Fruit fly (Drosophila melanogaster) whole organism, embryonic: ENCODE data around the gene dpy.
A peak's percentile ranks its signal among the peaks of the same experiment; 100 is the strongest.

Experiments
- Aef1 ChIP-seq: fragments of 200-800 bp; sonication (Bioruptor generic); IDR thresholded peaks from 3 replicates; pipeline ENCODE4 v1.3.6; 2022; ENCODE audit warnings: missing biosample characterization, missing genetic modification characterization
- Atf6 ChIP-seq: fragments of 200-800 bp; sonication (Bioruptor generic); IDR thresholded peaks from 2 replicates; pipeline ENCODE4 v1.3.6; 2022; ENCODE audit warnings: missing biosample characterization, missing genetic modification characterization
- B-H2 ChIP-seq: fragments of 200-800 bp; sonication (Bioruptor generic); optimal IDR thresholded peaks from 2 replicates; lab custom pipeline; 2018; ENCODE audit warnings: missing biosample characterization, mild to moderate bottlenecking, missing genetic modification characterization
- BEAF-32 ChIP-seq: fragments of 200-800 bp; sonication (Bioruptor generic); optimal IDR thresholded peaks from 3 replicates; lab custom pipeline; 2017; ENCODE audit warnings: missing biosample characterization, missing genetic modification characterization, mild to moderate bottlenecking, moderate library complexity, missing genetic modification reagents
- Bdp1 ChIP-seq: fragments of 200-800 bp; sonication (Bioruptor generic); optimal IDR thresholded peaks from 3 replicates; lab custom pipeline; 2016; ENCODE audit warnings: missing biosample characterization, missing genetic modification characterization
- CG10209 ChIP-seq: fragments of 200-800 bp; sonication (Bioruptor generic); optimal IDR thresholded peaks from 3 replicates; lab custom pipeline; 2017; ENCODE audit warnings: missing biosample characterization, mild to moderate bottlenecking, missing genetic modification characterization, missing genetic modification reagents
- CG10321 ChIP-seq: fragments of 200-800 bp; sonication (Bioruptor generic); IDR thresholded peaks from 2 replicates; pipeline ENCODE4 v1.3.6; 2022; ENCODE audit warnings: missing biosample characterization, missing genetic modification characterization
- CG10366 ChIP-seq: fragments of 200-800 bp; sonication (Bioruptor generic); IDR thresholded peaks from 2 replicates; pipeline ENCODE4 v1.3.6; 2022; ENCODE audit warnings: missing biosample characterization, missing genetic modification characterization
- CG11723 ChIP-seq: fragments of 200-800 bp; sonication (Bioruptor generic); optimal IDR thresholded peaks from 2 replicates; lab custom pipeline; 2017; ENCODE audit warnings: missing biosample characterization, mild to moderate bottlenecking, missing genetic modification characterization
- CG12769 ChIP-seq: fragments of 200-800 bp; sonication (Bioruptor generic); optimal IDR thresholded peaks from 2 replicates; lab custom pipeline; 2019; ENCODE audit warnings: missing biosample characterization, mild to moderate bottlenecking, missing genetic modification characterization, moderate library complexity
- CG13287 ChIP-seq: fragments of 200-800 bp; sonication (Bioruptor generic); IDR thresholded peaks from 2 replicates; pipeline ENCODE4 v1.3.6; 2022; ENCODE audit warnings: missing biosample characterization, missing genetic modification characterization; ENCODE audit not compliant: partially characterized antibody
- CG13775 ChIP-seq: fragments of 200-800 bp; sonication (Bioruptor generic); optimal IDR thresholded peaks from 3 replicates; lab custom pipeline; 2017; ENCODE audit warnings: missing biosample characterization, mild to moderate bottlenecking, missing genetic modification characterization
- CG15514 ChIP-seq: fragments of 200-800 bp; sonication (Bioruptor generic); optimal IDR thresholded peaks from 3 replicates; lab custom pipeline; 2017; ENCODE audit warnings: missing biosample characterization, missing genetic modification characterization, mild to moderate bottlenecking, moderate library complexity, missing genetic modification reagents
- CG1792 ChIP-seq: fragments of 200-800 bp; sonication (Bioruptor generic); optimal IDR thresholded peaks from 2 replicates; lab custom pipeline; 2016; ENCODE audit warnings: missing biosample characterization, missing genetic modification characterization
- CG18476 ChIP-seq: fragments of 200-800 bp; sonication (Bioruptor generic); optimal IDR thresholded peaks from 2 replicates; lab custom pipeline; 2016; ENCODE audit warnings: missing biosample characterization, mild to moderate bottlenecking, missing genetic modification characterization
- CG2120 ChIP-seq: fragments of 200-800 bp; sonication (Bioruptor generic); optimal IDR thresholded peaks from 3 replicates; lab custom pipeline; 2016; ENCODE audit warnings: missing biosample characterization, missing genetic modification characterization
- CG2129 ChIP-seq: fragments of 200-800 bp; sonication (Bioruptor generic); IDR thresholded peaks from 2 replicates; pipeline ENCODE4 v1.3.6; 2022; ENCODE audit warnings: missing biosample characterization, missing genetic modification characterization; ENCODE audit not compliant: partially characterized antibody
- CG32772 ChIP-seq: fragments of 200-800 bp; sonication (Bioruptor generic); IDR thresholded peaks from 2 replicates; pipeline ENCODE4 v1.3.6; 2022; ENCODE audit warnings: missing biosample characterization, missing genetic modification characterization
- CG34224 ChIP-seq: fragments of 200-800 bp; sonication (Bioruptor generic); IDR thresholded peaks from 3 replicates; pipeline ENCODE4 v1.3.6; 2022; ENCODE audit warnings: missing biosample characterization, missing genetic modification characterization; ENCODE audit not compliant: partially characterized antibody
- CG5245 ChIP-seq: fragments of 200-800 bp; sonication (Bioruptor generic); optimal IDR thresholded peaks from 3 replicates; lab custom pipeline; 2016; ENCODE audit warnings: missing biosample characterization, missing genetic modification characterization
- CG6175 ChIP-seq: fragments of 200-800 bp; sonication (Bioruptor generic); IDR thresholded peaks from 3 replicates; pipeline ENCODE4 v1.3.6; 2022; ENCODE audit warnings: missing biosample characterization, missing genetic modification characterization
- CG6854 ChIP-seq: fragments of 200-800 bp; sonication (Bioruptor generic); optimal IDR thresholded peaks from 3 replicates; lab custom pipeline; 2017; ENCODE audit warnings: missing biosample characterization, mild to moderate bottlenecking, missing genetic modification characterization
- CG7786 ChIP-seq: fragments of 200-800 bp; sonication (Bioruptor generic); optimal IDR thresholded peaks from 2 replicates; lab custom pipeline; 2016; ENCODE audit warnings: missing biosample characterization, missing genetic modification characterization
- CG7839 ChIP-seq: fragments of 200-800 bp; sonication (Bioruptor generic); optimal IDR thresholded peaks from 3 replicates; lab custom pipeline; 2018; ENCODE audit warnings: missing biosample characterization, mild to moderate bottlenecking, missing genetic modification characterization, moderate library complexity
- Chrac-16 ChIP-seq: fragments of 200-800 bp; sonication (Bioruptor generic); optimal IDR thresholded peaks from 3 replicates; lab custom pipeline; 2016; ENCODE audit warnings: missing biosample characterization, missing genetic modification characterization
- D19A ChIP-seq: fragments of 200-800 bp; optimal IDR thresholded peaks from 3 replicates; lab custom pipeline; 2019; ENCODE audit warnings: missing biosample characterization, mild to moderate bottlenecking, missing genetic modification characterization, moderate library complexity
- Dad ChIP-seq: fragments of 200-800 bp; sonication (Bioruptor generic); optimal IDR thresholded peaks from 3 replicates; lab custom pipeline; 2016; ENCODE audit warnings: missing biosample characterization, missing genetic modification characterization
- Dbx ChIP-seq: fragments of 200-800 bp; sonication (Bioruptor generic); IDR thresholded peaks from 3 replicates; pipeline ENCODE4 v1.3.6; 2022; ENCODE audit warnings: missing biosample characterization, missing genetic modification characterization
- HLHmδ ChIP-seq: fragments of 200-800 bp; sonication (Bioruptor generic); optimal IDR thresholded peaks from 2 replicates; lab custom pipeline; 2018; ENCODE audit warnings: missing biosample characterization, mild to moderate bottlenecking, missing genetic modification characterization, moderate library complexity
- Mes4 ChIP-seq: fragments of 200-800 bp; sonication (Bioruptor generic); optimal IDR thresholded peaks from 2 replicates; lab custom pipeline; 2016; ENCODE audit warnings: missing biosample characterization, missing genetic modification characterization
- Nf-YA ChIP-seq: fragments of 200-800 bp; sonication (Bioruptor generic); IDR thresholded peaks from 2 replicates; pipeline ENCODE4 v1.3.6; 2022; ENCODE audit warnings: missing biosample characterization, missing genetic modification characterization
- Opbp ChIP-seq: fragments of 200-800 bp; sonication (Bioruptor generic); IDR thresholded peaks from 3 replicates; pipeline ENCODE4 v1.3.6; 2022; ENCODE audit warnings: missing biosample characterization, missing genetic modification characterization; ENCODE audit not compliant: partially characterized antibody
- Sry-β ChIP-seq: fragments of 200-800 bp; sonication (Bioruptor generic); optimal IDR thresholded peaks from 2 replicates; lab custom pipeline; 2018; ENCODE audit warnings: missing biosample characterization, mild to moderate bottlenecking, missing genetic modification characterization, moderate library complexity
- Sry-δ ChIP-seq: fragments of 200-800 bp; sonication (Bioruptor generic); optimal IDR thresholded peaks from 2 replicates; lab custom pipeline; 2016; ENCODE audit warnings: missing biosample characterization, missing genetic modification characterization
- al ChIP-seq: fragments of 200-800 bp; sonication (Bioruptor generic); IDR thresholded peaks from 2 replicates; pipeline ENCODE4 v1.3.6; 2022; ENCODE audit warnings: missing biosample characterization, missing genetic modification characterization
- ap ChIP-seq: fragments of 200-800 bp; sonication (Bioruptor generic); IDR thresholded peaks from 2 replicates; pipeline ENCODE4 v1.3.6; 2022; ENCODE audit warnings: missing biosample characterization, missing genetic modification characterization
- bcd ChIP-seq: fragments of 200-800 bp; sonication (Bioruptor generic); optimal IDR thresholded peaks from 2 replicates; lab custom pipeline; 2017; ENCODE audit warnings: missing biosample characterization, mild to moderate bottlenecking, missing genetic modification characterization
- dysf ChIP-seq: fragments of 200-800 bp; sonication (Bioruptor generic); IDR thresholded peaks from 3 replicates; pipeline ENCODE4 v1.3.6; 2022; ENCODE audit warnings: missing biosample characterization, missing genetic modification characterization
- ewg ChIP-seq: fragments of 200-800 bp; sonication (Bioruptor generic); optimal IDR thresholded peaks from 3 replicates; lab custom pipeline; 2017; ENCODE audit warnings: mild to moderate bottlenecking, missing biosample characterization, missing genetic modification reagents, missing genetic modification characterization
- grau ChIP-seq: fragments of 200-800 bp; optimal IDR thresholded peaks from 3 replicates; lab custom pipeline; 2019; ENCODE audit warnings: missing biosample characterization, mild to moderate bottlenecking, missing genetic modification characterization, moderate library complexity
- hbn ChIP-seq: fragments of 200-800 bp; sonication (Bioruptor generic); IDR thresholded peaks from 2 replicates; pipeline ENCODE4 v1.3.6; 2022; ENCODE audit warnings: missing biosample characterization, missing genetic modification characterization; ENCODE audit not compliant: partially characterized antibody
- her ChIP-seq: fragments of 200-800 bp; sonication (Bioruptor generic); optimal IDR thresholded peaks from 2 replicates; lab custom pipeline; 2016; ENCODE audit warnings: missing biosample characterization, missing genetic modification characterization
- nom ChIP-seq: fragments of 200-800 bp; sonication (Bioruptor generic); optimal IDR thresholded peaks from 2 replicates; lab custom pipeline; 2017; ENCODE audit warnings: missing biosample characterization, missing genetic modification characterization, mild to moderate bottlenecking, moderate library complexity, missing genetic modification reagents
- pho ChIP-seq: fragments of 200-800 bp; sonication (Bioruptor generic); optimal IDR thresholded peaks from 2 replicates; lab custom pipeline; 2016; ENCODE audit warnings: missing biosample characterization, missing genetic modification characterization
- psq ChIP-seq: fragments of 200-800 bp; sonication (Bioruptor generic); optimal IDR thresholded peaks from 2 replicates; lab custom pipeline; 2017; ENCODE audit warnings: missing biosample characterization, missing genetic modification characterization
- repo ChIP-seq: fragments of 200-800 bp; sonication (Bioruptor generic); optimal IDR thresholded peaks from 2 replicates; lab custom pipeline; 2016; ENCODE audit warnings: missing biosample characterization, missing genetic modification characterization
- sna ChIP-seq: fragments of 200-800 bp; sonication (Bioruptor generic); IDR thresholded peaks from 2 replicates; pipeline ENCODE4 v1.3.6; 2022; ENCODE audit warnings: missing biosample characterization, missing genetic modification characterization; ENCODE audit not compliant: partially characterized antibody
- ssp ChIP-seq: fragments of 200-800 bp; sonication (Bioruptor generic); IDR thresholded peaks from 2 replicates; pipeline ENCODE4 v1.3.6; 2022; ENCODE audit warnings: missing biosample characterization, missing genetic modification characterization
- tap ChIP-seq: fragments of 200-800 bp; optimal IDR thresholded peaks from 3 replicates; lab custom pipeline; 2019; ENCODE audit warnings: missing biosample characterization, mild to moderate bottlenecking, missing genetic modification characterization, moderate library complexity
- tin ChIP-seq: fragments of 200-800 bp; sonication (Bioruptor generic); optimal IDR thresholded peaks from 3 replicates; lab custom pipeline; 2016; ENCODE audit warnings: missing biosample characterization, missing genetic modification characterization
- zf30C ChIP-seq: fragments of 200-800 bp; sonication (Bioruptor generic); optimal IDR thresholded peaks from 3 replicates; lab custom pipeline; 2018; ENCODE audit warnings: missing biosample characterization, mild to moderate bottlenecking, missing genetic modification characterization
- zfh1 ChIP-seq: fragments of 200-800 bp; sonication (Bioruptor generic); IDR thresholded peaks from 3 replicates; pipeline ENCODE4 v1.3.6; 2022; ENCODE audit warnings: missing biosample characterization, missing genetic modification characterization

Gene dpy

DNA sequence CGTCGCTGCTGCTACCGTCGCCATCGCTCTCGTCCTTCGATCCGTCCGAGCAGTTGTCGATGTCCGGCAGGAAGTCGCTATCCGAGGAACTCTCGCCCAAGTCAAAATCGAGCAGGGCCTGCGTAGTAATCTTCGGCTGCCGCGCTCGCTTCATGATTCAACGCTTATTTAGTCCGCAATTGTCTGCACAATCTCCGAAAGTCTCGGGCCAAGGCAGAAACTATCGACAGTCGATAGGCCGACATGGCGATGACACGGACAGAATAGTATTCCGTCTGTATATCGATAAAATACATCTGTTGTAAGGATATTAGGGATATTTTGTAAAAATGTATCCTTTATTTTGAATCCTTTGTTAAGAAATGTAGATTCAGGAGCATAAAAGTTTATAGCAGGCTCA lies 161.3 kb downstream of the dpy start, which contains the start of gene CG15439 (continued):
- no peak for TF ChIP-seq CG11723 (GFP tag; lab: Kevin White, UChicago)
- no peak for TF ChIP-seq repo (GFP tag; lab: Kevin White, UChicago)
- no peak for TF ChIP-seq Atf6
- no peak for TF ChIP-seq ewg (GFP tag; lab: Kevin White, UChicago)
- TF ChIP-seq Opbp = peak; percentile 76; the same call in 2 of the 3 replicates
- no peak for TF ChIP-seq Sry-β (GFP tag; lab: Kevin White, UChicago)
- TF ChIP-seq Mes4 (GFP tag; lab: Kevin White, UChicago) = no peak
- no peak for TF ChIP-seq bcd
- no peak for TF ChIP-seq CG6854
- TF ChIP-seq Chrac-16 (GFP tag; lab: Kevin White, UChicago) = no peak
- TF ChIP-seq CG7839 (tag; lab: Kevin White, UChicago) = no peak
- TF ChIP-seq ap (GFP tag; lab: Robert Waterston, UW) = no peak
- no peak for TF ChIP-seq Bdp1 (GFP tag; lab: Kevin White, UChicago)
- TF ChIP-seq CG12769 (tag; lab: Kevin White, UChicago) = no peak
- TF ChIP-seq her (GFP tag; lab: Kevin White, UChicago) = no peak
- no peak for TF ChIP-seq CG10321 (GFP tag; lab: Robert Waterston, UW)
- TF ChIP-seq HLHmδ (GFP tag; lab: Kevin White, UChicago) = no peak
- peak; percentile 54 for TF ChIP-seq BEAF-32
- TF ChIP-seq tap = no peak
- TF ChIP-seq CG2129 = peak; percentile 43; the same call in 1 of the 2 replicates
- no peak for TF ChIP-seq CG18476 (GFP tag; lab: Kevin White, UChicago)
- TF ChIP-seq ssp (GFP tag; lab: Robert Waterston, UW) = no peak
- TF ChIP-seq Dbx (GFP tag; lab: Robert Waterston, UW) = no peak
- TF ChIP-seq grau (tag; lab: Kevin White, UChicago) = no peak
- no peak for TF ChIP-seq al
- TF ChIP-seq CG13775 = no peak
- TF ChIP-seq hbn (GFP tag; lab: Robert Waterston, UW) = peak; percentile 62; the same call in 1 of the 2 replicates
- peak; percentile 70 for TF ChIP-seq sna (GFP tag; lab: Robert Waterston, UW)
- TF ChIP-seq psq = no peak
- no peak for TF ChIP-seq nom
- no peak for TF ChIP-seq CG1792 (GFP tag; lab: Kevin White, UChicago)
- TF ChIP-seq CG10366 = no peak
- TF ChIP-seq Nf-YA (GFP tag; lab: Robert Waterston, UW) = no peak
- no peak for TF ChIP-seq pho (GFP tag; lab: Kevin White, UChicago)
- TF ChIP-seq Aef1 (GFP tag; lab: Robert Waterston, UW) = no peak
- TF ChIP-seq dysf (GFP tag; lab: Robert Waterston, UW) = no peak
- TF ChIP-seq CG10209 = no peak
- no peak for TF ChIP-seq CG32772 (GFP tag; lab: Robert Waterston, UW)
- TF ChIP-seq B-H2 (GFP tag; lab: Kevin White, UChicago) = no peak
- peak; percentile 83 for TF ChIP-seq CG13287 (GFP tag; lab: Robert Waterston, UW)
- TF ChIP-seq CG6175 = no peak
- no peak for TF ChIP-seq CG7786
- no peak for TF ChIP-seq Dad (GFP tag; lab: Kevin White, UChicago)
- TF ChIP-seq tin = no peak
- TF ChIP-seq CG15514 = no peak
- TF ChIP-seq CG2120 = no peak
- no peak for TF ChIP-seq D19A
- peak; percentile 86 for TF ChIP-seq CG34224 (GFP tag; lab: Robert Waterston, UW)
- no peak for TF ChIP-seq zf30C (GFP tag; lab: Kevin White, UChicago)
- no peak for TF ChIP-seq CG5245 (GFP tag; lab: Kevin White, UChicago)
- TF ChIP-seq Sry-δ (GFP tag; lab: Kevin White, UChicago) = peak; percentile 43
- TF ChIP-seq zfh1 (GFP tag; lab: Robert Waterston, UW) = no peak
